Fruit fly (Drosophila melanogaster): ENCODE results near the gene CG7384.
A peak's percentile ranks its signal among the peaks of the same experiment; 100 is the strongest.

Gene CG7384

DNA sequence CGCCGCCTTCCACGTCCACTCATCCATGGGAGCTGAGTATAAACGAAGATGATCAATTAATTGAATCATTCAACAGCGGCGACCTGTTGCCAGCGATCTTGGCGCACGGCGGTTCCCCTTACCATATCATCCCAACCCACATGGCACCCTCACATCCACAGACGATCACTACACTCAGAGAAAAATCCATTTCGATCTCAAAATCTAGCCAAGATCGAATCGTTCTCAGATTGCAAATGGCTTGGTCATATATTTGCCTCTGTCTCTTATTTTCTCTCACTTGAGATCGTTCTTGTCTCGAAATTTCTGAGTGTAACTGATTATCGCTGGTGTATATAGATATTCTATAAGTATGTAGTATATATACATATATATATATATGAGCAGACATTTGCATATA is 41.9 kb downstream of the CG7384 start (continued):
- TF ChIP-seq ERR (GFP tag; optimal IDR thresholded peaks at IDR 0.05) (no peak), Dad (GFP tag; optimal IDR thresholded peaks at IDR 0.05) (peak; percentile 37), CG7372 (GFP tag; IDR thresholded peaks at IDR 0.05) (peak; percentile 62; the same call in 1 of the 2 replicates), hkb (optimal IDR thresholded peaks at IDR 0.05) (no peak), hkb (GFP tag; IDR thresholded peaks at IDR 0.05) (peak; percentile 65), CG11695 (GFP tag; IDR thresholded peaks at IDR 0.05) (peak; percentile 41; the same call in 1 of the 3 replicates), sug (tag; optimal IDR thresholded peaks at IDR 0.05) (peak; percentile 26), Mad (GFP tag; optimal IDR thresholded peaks at IDR 0.05) (peak; percentile 11), CG32772 (GFP tag; IDR thresholded peaks at IDR 0.05) (peak; percentile 51; the same call in 1 of the 2 replicates), Optix (GFP tag; IDR thresholded peaks at IDR 0.05) (0 out of 3 replicates have a peak, but pooled peaks have one; percentile 46), gt (GFP tag; IDR thresholded peaks at IDR 0.05) (peak; percentile 27; the same call in 1 of the 2 replicates), Dbx (GFP tag; IDR thresholded peaks at IDR 0.05) (0 out of 3 replicates have a peak, but pooled peaks have one; percentile 26), CG1602 (GFP tag; optimal IDR thresholded peaks at IDR 0.05) (peak; percentile 49), bbx (GFP tag; IDR thresholded peaks at IDR 0.05; ENCODE audit: partially characterized antibody) (no peak), CG10979 (tag; optimal IDR thresholded peaks at IDR 0.05) (peak; percentile 44), pan (optimal IDR thresholded peaks at IDR 0.05) (no peak), pan (GFP tag; optimal IDR thresholded peaks at IDR 0.05 in 1 of 2, IDR thresholded peaks at IDR 0.05 in 1 of 2) (peak in 1 of 2 experiments; percentile 71), org-1 (GFP tag; optimal IDR thresholded peaks at IDR 0.05) (peak; percentile 20), H15 (GFP tag; IDR thresholded peaks at IDR 0.05) (peak; percentile 50; the same call in 1 of the 3 replicates), CG7839 (tag; optimal IDR thresholded peaks at IDR 0.05) (peak; percentile 68), Ets97D (GFP tag; optimal IDR thresholded peaks at IDR 0.05) (peak; percentile 1), Sry-δ (GFP tag; optimal IDR thresholded peaks at IDR 0.05) (no peak), crol (GFP tag; IDR thresholded peaks at IDR 0.05) (no peak), CG15601 (tag; optimal IDR thresholded peaks at IDR 0.05) (peak; percentile 35), CG9817 (tag; optimal IDR thresholded peaks at IDR 0.05) (peak; percentile 64), NfI (GFP tag; optimal IDR thresholded peaks at IDR 0.05) (peak; percentile 63), CG17829 (tag; optimal IDR thresholded peaks at IDR 0.05) (peak; percentile 37), CG2875 (GFP tag; optimal IDR thresholded peaks at IDR 0.05) (peak; percentile 24), sc (optimal IDR thresholded peaks at IDR 0.05) (no peak), sc (GFP tag; optimal IDR thresholded peaks at IDR 0.05) (peak; percentile 33), lov (optimal IDR thresholded peaks at IDR 0.05) (no peak), lov (GFP tag; IDR thresholded peaks at IDR 0.05) (no peak), prd (optimal IDR thresholded peaks at IDR 0.05) (no peak), prd (GFP tag; IDR thresholded peaks at IDR 0.05) (peak; percentile 63; the same call in 2 of the 3 replicates), Hr78 (GFP tag; optimal IDR thresholded peaks at IDR 0.05) (peak in 1 of 2 experiments; percentile 4), CG8478 (optimal IDR thresholded peaks at IDR 0.05) (no peak), ara (GFP tag; IDR thresholded peaks at IDR 0.05) (peak; percentile 66; the same call in 1 of the 2 replicates), lab (GFP tag; optimal IDR thresholded peaks at IDR 0.05) (peak; percentile 79), bowl (GFP tag; IDR thresholded peaks at IDR 0.05) (peak; percentile 28; the same call in 1 of the 2 replicates), dpn (GFP tag; optimal IDR thresholded peaks at IDR 0.05) (peak; percentile 18 to 71), Ptx1 (GFP tag; IDR thresholded peaks at IDR 0.05) (peak; percentile 76), Asciz (GFP tag; optimal IDR thresholded peaks at IDR 0.05) (peak; percentile 41), HLH54F (GFP tag; optimal IDR thresholded peaks at IDR 0.05) (peak; percentile 24), aop (GFP tag; IDR thresholded peaks at IDR 0.05) (0 out of 2 replicates have a peak, but pooled peaks have one; percentile 43), caup (GFP tag; optimal IDR thresholded peaks at IDR 0.05; ENCODE audit: severe bottlenecking) (peak; percentile 45), HmgZ (tag; optimal IDR thresholded peaks at IDR 0.05) (peak; percentile 15), jing (GFP tag; optimal IDR thresholded peaks at IDR 0.05) (peak; percentile 14), CG10462 (GFP tag; optimal IDR thresholded peaks at IDR 0.05) (no peak), zf30C (GFP tag; optimal IDR thresholded peaks at IDR 0.05) (peak; percentile 57), D19A (tag; optimal IDR thresholded peaks at IDR 0.05) (peak; percentile 47), Ets65A (GFP tag) (peak; percentile 93), tin (GFP tag; optimal IDR thresholded peaks at IDR 0.05) (peak; percentile 34)
